Worm (Caenorhabditis elegans): Measurements from ENCODE around the gene ras-1.

ras-1 gene

ce11 chrII:12387980-12388379 lies 35.9 kb upstream of the ras-1 start, which contains the start of gene sre-41:
Gene sre-41 (plus strand): TSS chrII:12388280.
- TF ChIP-seq ceh-19 (GFP tag; optimal IDR thresholded peaks at IDR 0.05) (no peak), unc-42 (tag; optimal IDR thresholded peaks at IDR 0.05) (no peak), sox-2 (GFP tag; IDR thresholded peaks at IDR 0.05) (no peak), tbx-2 (tag; optimal IDR thresholded peaks at IDR 0.05) (no peak), pros-1 (tag; optimal IDR thresholded peaks at IDR 0.05) (no peak), C08G9.2 (tag; optimal IDR thresholded peaks at IDR 0.05) (no peak), ttx-3 (tag; optimal IDR thresholded peaks at IDR 0.05) (no peak), syd-9 (tag; optimal IDR thresholded peaks at IDR 0.05) (no peak), pha-4 (tag; optimal IDR thresholded peaks at IDR 0.05) (no peak), C38D4.7 (GFP tag; optimal IDR thresholded peaks at IDR 0.05) (no peak), npax-4 (tag; optimal IDR thresholded peaks at IDR 0.05) (no peak), ceh-34 (tag; optimal IDR thresholded peaks at IDR 0.05) (no peak), ceh-18 (tag; optimal IDR thresholded peaks at IDR 0.05) (no peak), nhr-11 (tag; optimal IDR thresholded peaks at IDR 0.05) (no peak), F13H6.1 (tag; optimal IDR thresholded peaks at IDR 0.05) (no peak)

ce11 chrII:12387487-12387886 lies 35.4 kb upstream of the ras-1 start:
- TF ChIP-seq fkh-10 (GFP tag; optimal IDR thresholded peaks at IDR 0.05) (no peak), mec-3 (tag; optimal IDR thresholded peaks at IDR 0.05; ENCODE audit: borderline replicate concordance) (no peak), rnt-1 (tag; optimal IDR thresholded peaks at IDR 0.05) (no peak), ceh-2 (tag; optimal IDR thresholded peaks at IDR 0.05) (no peak), ceh-34 (tag; optimal IDR thresholded peaks at IDR 0.05) (no peak), ceh-30 (tag; optimal IDR thresholded peaks at IDR 0.05) (no peak), ceh-31 (tag; optimal IDR thresholded peaks at IDR 0.05) (no peak), C38D4.7 (GFP tag; optimal IDR thresholded peaks at IDR 0.05) (no peak), lim-6 (tag; optimal IDR thresholded peaks at IDR 0.05) (no peak)

ce11 chrII:12386781-12387180 lies 34.7 kb upstream of the ras-1 start, which contains the start of gene sre-42:
Gene sre-42 (minus strand): TSS chrII:12386881.
- no peak for TF ChIP-seq syd-9 (tag; optimal IDR thresholded peaks at IDR 0.05)
- no peak for TF ChIP-seq lin-11 (tag; optimal IDR thresholded peaks at IDR 0.05)
- TF ChIP-seq hlh-30 (tag; optimal IDR thresholded peaks at IDR 0.05; ENCODE audit: insufficient read depth): no peak
- no peak for TF ChIP-seq pros-1 (tag; optimal IDR thresholded peaks at IDR 0.05)
- TF ChIP-seq ztf-16 (tag; optimal IDR thresholded peaks at IDR 0.05): no peak
- TF ChIP-seq C38D4.7 (GFP tag; optimal IDR thresholded peaks at IDR 0.05): no peak
- no peak for TF ChIP-seq elt-4 (tag; optimal IDR thresholded peaks at IDR 0.05)
- no peak for TF ChIP-seq ceh-22 (tag; optimal IDR thresholded peaks at IDR 0.05)
- TF ChIP-seq C08G9.2 (tag; optimal IDR thresholded peaks at IDR 0.05): no peak
- TF ChIP-seq tbx-7 (tag; optimal IDR thresholded peaks at IDR 0.05): no peak
- TF ChIP-seq ceh-19 (GFP tag; optimal IDR thresholded peaks at IDR 0.05): no peak
- no peak for TF ChIP-seq ref-2 (tag; optimal IDR thresholded peaks at IDR 0.05)
- TF ChIP-seq pat-9 (tag; optimal IDR thresholded peaks at IDR 0.05): no peak
- TF ChIP-seq tbx-2 (tag; optimal IDR thresholded peaks at IDR 0.05): no peak
- no peak for TF ChIP-seq elt-2 (tag; optimal IDR thresholded peaks at IDR 0.05)
- TF ChIP-seq sdc-2 (tag; optimal IDR thresholded peaks at IDR 0.05): no peak
- no peak for TF ChIP-seq K09A11.1 (tag; optimal IDR thresholded peaks at IDR 0.05; ENCODE audit: insufficient read depth)
- no peak for TF ChIP-seq rnt-1 (tag; optimal IDR thresholded peaks at IDR 0.05)

ce11 chrII:12385815-12386214 lies 33.8 kb upstream of the ras-1 start:
- no peak for TF ChIP-seq nhr-232 (tag; optimal IDR thresholded peaks at IDR 0.05)
- no peak for TF ChIP-seq dve-1 (tag; optimal IDR thresholded peaks at IDR 0.05)
- no peak for TF ChIP-seq ceh-45 (GFP tag; IDR thresholded peaks at IDR 0.05)
- no peak for TF ChIP-seq ceh-14 (tag; optimal IDR thresholded peaks at IDR 0.05)
- no peak for TF ChIP-seq ceh-6 (GFP tag; optimal IDR thresholded peaks at IDR 0.05)
- TF ChIP-seq unc-3 (GFP tag; conservative IDR thresholded peaks at IDR 0.05): no peak
- no peak for TF ChIP-seq unc-3 (tag; optimal IDR thresholded peaks at IDR 0.05)
- no peak for TF ChIP-seq K02D7.2 (tag; optimal IDR thresholded peaks at IDR 0.05)
- no peak for TF ChIP-seq pha-4 (tag; optimal IDR thresholded peaks at IDR 0.05)
- TF ChIP-seq mec-3 (tag; optimal IDR thresholded peaks at IDR 0.05; ENCODE audit: borderline replicate concordance): no peak
- no peak for TF ChIP-seq C08G9.2 (tag; optimal IDR thresholded peaks at IDR 0.05)
- TF ChIP-seq madf-2 (tag; optimal IDR thresholded peaks at IDR 0.05): no peak
- TF ChIP-seq fkh-6 (tag; optimal IDR thresholded peaks at IDR 0.05): no peak
- no peak for TF ChIP-seq pha-2 (tag; optimal IDR thresholded peaks at IDR 0.05)
